Worm (Caenorhabditis elegans) whole organism, L4/young adult: ENCODE results near the gene F13B12.4.

ENCODE experiments used
- dao-5 ChIP-seq: sonication (generic microtip); optimal IDR thresholded peaks from 2 replicates; lab custom pipeline; 2016; ENCODE audit warnings: missing genotype, missing genetic modification characterization, moderate library complexity, missing compliant biosample characterization
- him-1 ChIP-seq: sonication (generic microtip); optimal IDR thresholded peaks from 2 replicates; lab custom pipeline; 2016; ENCODE audit warnings: missing genotype, missing genetic modification reagents, missing genetic modification characterization, missing compliant biosample characterization

DNA sequence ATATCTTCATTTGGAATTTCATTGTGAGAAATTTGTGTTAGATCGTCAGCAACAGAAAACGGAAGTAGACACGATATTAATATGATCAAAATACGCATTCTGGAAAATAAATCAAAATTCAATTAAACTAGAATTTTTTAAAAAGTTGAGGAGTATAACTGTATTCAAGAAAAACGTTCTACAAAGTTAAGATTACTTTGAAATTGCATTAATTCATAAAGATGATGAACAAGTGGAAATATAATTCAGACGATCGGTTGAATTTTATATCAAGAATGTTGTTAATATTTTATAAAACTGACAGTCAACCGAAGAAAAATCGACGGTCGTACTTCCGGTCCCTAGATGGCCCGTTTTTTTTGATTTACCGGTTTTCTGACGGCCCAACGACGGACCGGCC lies 3.3 kb upstream of the F13B12.4 start, which contains the start of gene F01D4.8:
- no peak for TF ChIP-seq him-1 (tag; lab: Kevin White, UChicago)
- no peak for TF ChIP-seq dao-5 (tag; lab: Kevin White, UChicago)
